Worm (Caenorhabditis elegans) whole organism, mixed stage, embryonic: ENCODE results near the gene ins-13.

ENCODE experiments used
- M03D4.4 ChIP-seq: sonication (generic microtip); optimal IDR thresholded peaks from 2 replicates; lab custom pipeline; 2017; ENCODE audit warnings: mild to moderate bottlenecking, missing genetic modification characterization, missing compliant biosample characterization
- bed-3 ChIP-seq: fragments of 200-800 bp; sonication (Bioruptor generic); optimal IDR thresholded peaks from 3 replicates; lab custom pipeline; 2018; ENCODE audit warnings: mild to moderate bottlenecking, missing genetic modification characterization, moderate library complexity, missing compliant biosample characterization
- blmp-1 ChIP-seq: fragments of 150-350 bp; optimal IDR thresholded peaks from 2 replicates; lab custom pipeline; 2014; ENCODE audit warnings: missing biosample characterization, missing genetic modification characterization
- ceh-39 ChIP-seq: fragments of 150-350 bp; optimal IDR thresholded peaks from 2 replicates; lab custom pipeline; 2014; ENCODE audit warnings: missing biosample characterization, missing genetic modification characterization
- ces-1 ChIP-seq: fragments of 150-350 bp; optimal IDR thresholded peaks from 2 replicates; lab custom pipeline; 2014; ENCODE audit warnings: missing biosample characterization, missing genetic modification reagents, missing genetic modification characterization
- cnd-1 ChIP-seq: fragments of 200-800 bp; sonication (Bioruptor generic); optimal IDR thresholded peaks from 2 replicates; lab custom pipeline; 2018; ENCODE audit warnings: mild to moderate bottlenecking, missing genetic modification characterization, missing compliant biosample characterization
- drap-1 ChIP-seq: fragments of 200-800 bp; sonication (Bioruptor generic); optimal IDR thresholded peaks from 3 replicates; lab custom pipeline; 2018; ENCODE audit warnings: mild to moderate bottlenecking, missing genetic modification characterization, missing compliant biosample characterization
- elt-1 ChIP-seq: sonication (generic microtip); optimal IDR thresholded peaks from 2 replicates; lab custom pipeline; 2017; ENCODE audit warnings: missing genetic modification characterization, mild to moderate bottlenecking, missing compliant biosample characterization, antibody characterized with exemption, moderate library complexity, borderline replicate concordance; ENCODE audit not compliant: insufficient read depth
- elt-3 ChIP-seq: fragments of 150-350 bp; optimal IDR thresholded peaks from 2 replicates; lab custom pipeline; 2014; ENCODE audit warnings: missing biosample characterization, missing genetic modification characterization
- flh-1 ChIP-seq: fragments of 200-800 bp; sonication (Bioruptor generic); optimal IDR thresholded peaks from 2 replicates; lab custom pipeline; 2018; ENCODE audit warnings: mild to moderate bottlenecking, missing genetic modification characterization, moderate library complexity, missing compliant biosample characterization
- ham-2 ChIP-seq: fragments of 200-800 bp; sonication (Bioruptor generic); optimal IDR thresholded peaks from 2 replicates; lab custom pipeline; 2018; ENCODE audit warnings: mild to moderate bottlenecking, missing genetic modification characterization, missing compliant biosample characterization
- hlh-1 ChIP-seq: fragments of 150-350 bp; optimal IDR thresholded peaks from 2 replicates; lab custom pipeline; 2014; ENCODE audit warnings: missing biosample characterization, missing genetic modification reagents, missing genetic modification characterization
- lin-13 ChIP-seq: fragments of 150-350 bp; optimal IDR thresholded peaks from 2 replicates; lab custom pipeline; 2014; ENCODE audit warnings: missing biosample characterization, missing genetic modification characterization
- lin-32 ChIP-seq: fragments of 200-800 bp; sonication (Bioruptor generic); optimal IDR thresholded peaks from 2 replicates; lab custom pipeline; 2018; ENCODE audit warnings: mild to moderate bottlenecking, missing genetic modification characterization, missing compliant biosample characterization
- lsy-2 ChIP-seq: fragments of 150-350 bp; optimal IDR thresholded peaks from 2 replicates; lab custom pipeline; 2014; ENCODE audit warnings: missing biosample characterization, missing genetic modification characterization
- mab-5 ChIP-seq: fragments of 150-350 bp; optimal IDR thresholded peaks from 2 replicates; lab custom pipeline; 2014; ENCODE audit warnings: missing biosample characterization, missing genetic modification characterization
- mep-1 ChIP-seq: fragments of 150-350 bp; optimal IDR thresholded peaks from 2 replicates; lab custom pipeline; 2017; ENCODE audit warnings: missing biosample characterization, missing genetic modification reagents, missing genetic modification characterization, inconsistent platforms
- mls-2 ChIP-seq: sonication (generic microtip); optimal IDR thresholded peaks from 2 replicates; lab custom pipeline; 2016; ENCODE audit warnings: mild to moderate bottlenecking, missing genetic modification characterization, moderate library complexity, missing compliant biosample characterization
- nhr-2 ChIP-seq: fragments of 150-350 bp; optimal IDR thresholded peaks from 2 replicates; lab custom pipeline; 2014; ENCODE audit warnings: missing biosample characterization, missing genetic modification characterization
- nhr-237 ChIP-seq: fragments of 150-350 bp; optimal IDR thresholded peaks from 2 replicates; lab custom pipeline; 2014; ENCODE audit warnings: missing biosample characterization, missing genetic modification characterization
- nhr-28 ChIP-seq: fragments of 150-350 bp; optimal IDR thresholded peaks from 2 replicates; lab custom pipeline; 2014; ENCODE audit warnings: missing biosample characterization, missing genetic modification characterization
- nhr-76 ChIP-seq: sonication (generic microtip); optimal IDR thresholded peaks from 2 replicates; lab custom pipeline; 2017; ENCODE audit warnings: missing biosample characterization, missing genetic modification characterization
- pha-4 ChIP-seq: fragments of 150-350 bp; optimal IDR thresholded peaks from 2 replicates; lab custom pipeline; 2018; ENCODE audit warnings: missing biosample characterization, missing genetic modification reagents, missing genetic modification characterization
- sem-2 ChIP-seq: fragments of 200-800 bp; sonication (Bioruptor generic); optimal IDR thresholded peaks from 2 replicates; lab custom pipeline; 2018; ENCODE audit warnings: mild to moderate bottlenecking, missing genetic modification characterization, missing compliant biosample characterization
- snpc-4 ChIP-seq: fragments of 150-350 bp; optimal IDR thresholded peaks from 2 replicates; lab custom pipeline; 2014; ENCODE audit warnings: missing biosample characterization, missing genetic modification characterization
- sptf-1 ChIP-seq: sonication (generic microtip); optimal IDR thresholded peaks from 2 replicates; lab custom pipeline; 2017; ENCODE audit warnings: mild to moderate bottlenecking, missing genetic modification characterization, moderate library complexity, missing compliant biosample characterization
- tbx-8 ChIP-seq: fragments of 200-800 bp; sonication (Bioruptor generic); optimal IDR thresholded peaks from 2 replicates; lab custom pipeline; 2018; ENCODE audit warnings: mild to moderate bottlenecking, missing genetic modification characterization, moderate library complexity, missing compliant biosample characterization
- unc-120 ChIP-seq: sonication (generic microtip); optimal IDR thresholded peaks from 2 replicates; lab custom pipeline; 2017; ENCODE audit warnings: missing genetic modification characterization, missing compliant biosample characterization; ENCODE audit not compliant: poor library complexity, severe bottlenecking
- unc-39 ChIP-seq: fragments of 150-350 bp; optimal IDR thresholded peaks from 2 replicates; lab custom pipeline; 2014; ENCODE audit warnings: missing biosample characterization, missing genetic modification characterization
- unc-62 ChIP-seq: fragments of 150-350 bp; optimal IDR thresholded peaks from 2 replicates; lab custom pipeline; 2014; ENCODE audit warnings: missing biosample characterization, missing genetic modification reagents, missing genetic modification characterization
- zip-8 ChIP-seq: fragments of 150-350 bp; optimal IDR thresholded peaks from 2 replicates; lab custom pipeline; 2014; ENCODE audit warnings: missing biosample characterization, missing genetic modification characterization
- ztf-11 ChIP-seq: fragments of 150-350 bp; optimal IDR thresholded peaks from 2 replicates; lab custom pipeline; 2014; ENCODE audit warnings: missing biosample characterization, missing genetic modification characterization

Gene ins-13

DNA sequence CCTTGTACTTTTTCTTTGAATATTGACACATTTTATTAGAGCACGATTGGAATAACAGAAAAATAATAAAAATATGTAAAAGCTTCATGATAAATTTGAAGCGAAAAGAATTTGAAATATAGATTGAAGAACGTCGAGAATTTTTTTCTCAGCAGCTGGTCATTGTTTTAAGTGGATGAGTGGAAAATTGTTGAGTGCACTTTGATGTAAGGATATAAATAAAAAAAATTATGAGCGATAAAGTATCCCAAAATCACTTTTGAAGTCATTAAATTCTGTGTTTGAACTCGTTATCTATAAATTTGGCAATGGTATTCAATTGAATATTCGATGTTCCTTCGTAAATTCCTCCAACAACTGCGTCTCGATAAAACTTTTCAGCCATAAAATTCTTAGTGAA is at the start of gene ins-13:
Gene ins-13 (minus strand): TSS at position 101 of the 400 bp plus-strand sequence.
- no peak for TF ChIP-seq bed-3 (GFP tag; lab: Kevin White, UChicago)

ce11 chrII:5594210-5594764 is 49.6 kb upstream of the ins-13 start, which contains the start of gene ttc-4:
Gene ttc-4 (plus strand): TSS chrII:5594714.
- TF ChIP-seq sptf-1 (tag; lab: Kevin White, UChicago) (peak; percentile 45), zip-8 (tag; lab: Kevin White, UChicago) (no peak), lin-32 (GFP tag; lab: Kevin White, UChicago) (no peak), ces-1 (peak; percentile 39), unc-120 (tag; lab: Kevin White, UChicago) (no peak), lin-13 (no peak), mep-1 (tag; lab: Kevin White, UChicago) (peak; percentile 68), elt-1 (tag; lab: Kevin White, UChicago) (no peak), ztf-11 (tag; lab: Kevin White, UChicago) (no peak), ceh-39 (no peak), flh-1 (GFP tag; lab: Kevin White, UChicago) (no peak), ham-2 (GFP tag; lab: Kevin White, UChicago) (no peak), nhr-237 (tag; lab: Kevin White, UChicago) (peak; percentile 68)

- TF ChIP-seq lin-32 (GFP tag; lab: Kevin White, UChicago) (no peak), hlh-1 (tag; lab: Kevin White, UChicago) (peak; percentile 86), pha-4 (tag; lab: Kevin White, UChicago) (no peak), unc-120 (tag; lab: Kevin White, UChicago) (peak; percentile 74), unc-62 (peak; percentile 80), blmp-1 (tag; lab: Kevin White, UChicago) (no peak), mab-5 (tag; lab: Kevin White, UChicago) (no peak), M03D4.4 (tag; lab: Kevin White, UChicago) (no peak), nhr-237 (tag; lab: Kevin White, UChicago) (peak; percentile 39), ztf-11 (tag; lab: Kevin White, UChicago) (no peak), zip-8 (tag; lab: Kevin White, UChicago) (no peak), ceh-39 (peak; percentile 75), mls-2 (tag; lab: Kevin White, UChicago) (no peak), mep-1 (tag; lab: Kevin White, UChicago) (peak; percentile 87), nhr-2 (peak; percentile 2), tbx-8 (no peak), nhr-28 (tag; lab: Kevin White, UChicago) (no peak), lsy-2 (peak; percentile 44), sem-2 (GFP tag; lab: Kevin White, UChicago) (no peak), nhr-76 (tag; lab: Kevin White, UChicago) (no peak), cnd-1 (tag; lab: Kevin White, UChicago) (peak; percentile 47), ces-1 (peak; percentile 45), lin-13 (peak; percentile 81)
Observed at ce11 chrII:5593377-5593932, 48.8 kb upstream of the ins-13 start, which contains the start of gene cdc-14. Gene cdc-14 (minus strand): TSS chrII:5593427.

DNA sequence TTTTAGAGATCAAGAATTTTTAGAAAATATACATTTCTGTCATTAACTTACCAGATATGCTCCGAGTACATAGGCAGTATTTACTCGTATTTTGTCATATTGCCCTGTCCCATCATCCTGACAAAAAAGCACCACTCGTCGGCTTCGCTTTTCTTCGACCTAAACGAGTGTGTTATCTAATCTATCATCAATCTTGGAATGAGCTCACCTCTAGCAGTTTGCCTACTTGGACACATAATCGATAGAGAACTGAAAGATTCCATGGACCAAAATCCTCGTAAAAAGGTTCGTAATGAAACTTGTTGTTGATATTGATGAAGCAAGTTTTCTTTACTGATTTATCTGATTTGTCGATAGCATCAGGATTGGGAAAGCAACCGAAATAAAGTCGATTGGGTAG is 48.2 kb upstream of the ins-13 start:
- TF ChIP-seq nhr-76 (tag; lab: Kevin White, UChicago) (no peak), mls-2 (tag; lab: Kevin White, UChicago) (no peak), snpc-4 (no peak), elt-3 (no peak), unc-39 (tag; lab: Kevin White, UChicago) (no peak), mep-1 (tag; lab: Kevin White, UChicago) (no peak), zip-8 (tag; lab: Kevin White, UChicago) (no peak), tbx-8 (no peak), flh-1 (GFP tag; lab: Kevin White, UChicago) (no peak), nhr-28 (tag; lab: Kevin White, UChicago) (no peak), blmp-1 (tag; lab: Kevin White, UChicago) (no peak), drap-1 (GFP tag; lab: Kevin White, UChicago) (no peak)
